Fruit fly (Drosophila melanogaster): ENCODE data around the gene tap.

The tap gene

DNA sequence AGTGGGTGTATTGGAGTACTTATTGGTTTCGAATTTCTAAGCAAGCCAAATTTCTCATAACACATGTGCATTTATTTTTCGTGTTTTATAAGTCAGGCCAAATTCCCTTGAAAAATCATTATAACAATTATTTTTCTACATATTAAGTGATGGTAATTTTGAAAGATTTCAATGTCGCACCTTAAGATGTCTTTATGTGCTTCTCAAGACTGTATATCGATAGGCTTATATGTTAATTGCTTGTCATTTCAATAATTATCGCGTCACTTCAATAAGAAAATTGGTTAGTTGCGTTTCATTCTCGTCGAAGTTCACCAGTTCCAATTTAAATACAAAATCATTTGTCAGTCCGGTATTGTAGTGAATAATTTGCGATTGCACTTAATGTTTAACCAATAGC is 8.0 kb upstream of the tap start, which contains the start of gene CG7692:
TSS of gene CG7692 (plus strand) at position 301 of the 400 bp plus-strand sequence.
- TF ChIP-seq Myc (optimal IDR thresholded peaks at IDR 0.05), result no peak
- TF ChIP-seq psq (optimal IDR thresholded peaks at IDR 0.05), result no peak
- no peak for TF ChIP-seq insv (optimal IDR thresholded peaks at IDR 0.05)
- TF ChIP-seq Sin3A (optimal IDR thresholded peaks at IDR 0.05), result no peak
- TF ChIP-seq ttk (optimal IDR thresholded peaks at IDR 0.05), result no peak
- TF ChIP-seq h (optimal IDR thresholded peaks at IDR 0.05), result no peak

DNA sequence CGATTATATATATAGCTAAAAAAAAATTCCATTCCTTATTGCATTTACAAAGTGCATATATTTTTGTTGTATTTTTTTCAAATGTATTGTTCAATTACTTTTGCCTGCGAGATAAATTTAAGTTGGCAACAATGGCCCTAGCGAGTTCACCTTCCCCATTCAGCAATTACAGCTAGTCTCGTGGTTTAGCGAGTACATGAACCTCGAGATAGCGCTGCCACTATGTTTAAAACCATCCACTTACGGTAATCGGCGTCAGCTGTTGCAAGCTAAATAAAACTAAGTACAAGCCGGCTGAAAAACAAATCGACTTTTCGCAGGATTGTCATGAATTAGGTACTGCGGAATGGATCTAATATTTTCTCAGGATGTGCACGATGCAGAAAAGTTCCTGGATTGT is 6.7 kb upstream of the tap start:
- TF ChIP-seq Myc (optimal IDR thresholded peaks at IDR 0.05), result no peak
- no peak for TF ChIP-seq psq (optimal IDR thresholded peaks at IDR 0.05)
- no peak for TF ChIP-seq Sin3A (optimal IDR thresholded peaks at IDR 0.05)
- no peak for TF ChIP-seq h (optimal IDR thresholded peaks at IDR 0.05)
- TF ChIP-seq ttk (optimal IDR thresholded peaks at IDR 0.05), result no peak
- TF ChIP-seq insv (optimal IDR thresholded peaks at IDR 0.05), result no peak

DNA sequence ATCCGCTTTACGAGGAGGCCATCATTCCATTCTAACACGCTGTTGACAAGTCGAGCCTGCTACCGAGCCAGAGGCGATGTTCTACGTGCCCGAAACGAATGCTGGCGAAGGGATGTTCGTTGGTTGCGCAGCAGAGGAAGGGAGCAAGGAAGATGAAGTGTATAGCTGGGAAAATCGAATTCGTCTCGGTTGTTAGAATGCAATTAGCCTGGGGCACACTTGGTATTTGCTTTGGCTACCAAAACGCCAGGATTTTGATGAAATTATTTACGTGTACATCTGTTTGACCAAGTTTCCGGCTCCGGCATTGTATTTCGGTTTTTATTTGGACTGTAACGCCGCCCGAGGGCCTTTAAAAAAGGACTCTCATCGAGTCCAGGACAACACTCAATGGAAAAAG is 2.1 kb upstream of the tap start:
- TF ChIP-seq Sin3A (optimal IDR thresholded peaks at IDR 0.05) (no peak), ttk (optimal IDR thresholded peaks at IDR 0.05) (no peak), h (optimal IDR thresholded peaks at IDR 0.05) (no peak), insv (optimal IDR thresholded peaks at IDR 0.05) (no peak), psq (optimal IDR thresholded peaks at IDR 0.05) (no peak), Myc (optimal IDR thresholded peaks at IDR 0.05) (no peak)

DNA sequence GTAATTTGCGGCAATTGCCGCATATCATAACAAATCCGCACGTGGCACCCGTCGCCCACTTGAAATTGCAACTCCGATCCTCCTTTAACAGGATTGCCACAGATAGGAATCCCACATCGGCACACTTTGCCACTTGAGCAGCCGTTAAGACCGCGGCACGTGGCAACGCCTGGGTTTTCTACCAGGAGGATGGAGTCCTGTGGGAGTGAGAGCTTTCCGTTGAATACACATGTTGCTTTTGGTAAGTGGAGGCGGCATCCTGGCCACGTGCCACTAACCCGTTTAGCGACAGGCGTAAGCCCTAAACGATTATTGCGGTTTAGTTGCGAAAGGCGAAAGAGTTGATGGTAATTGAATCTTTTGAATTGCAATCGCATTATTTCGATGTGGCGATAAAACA is 992 bp upstream of the tap start:
- TF ChIP-seq psq (optimal IDR thresholded peaks at IDR 0.05) (no peak), Sin3A (optimal IDR thresholded peaks at IDR 0.05) (no peak), h (optimal IDR thresholded peaks at IDR 0.05) (no peak), insv (optimal IDR thresholded peaks at IDR 0.05) (no peak), Myc (optimal IDR thresholded peaks at IDR 0.05) (no peak), ttk (optimal IDR thresholded peaks at IDR 0.05) (no peak)

DNA sequence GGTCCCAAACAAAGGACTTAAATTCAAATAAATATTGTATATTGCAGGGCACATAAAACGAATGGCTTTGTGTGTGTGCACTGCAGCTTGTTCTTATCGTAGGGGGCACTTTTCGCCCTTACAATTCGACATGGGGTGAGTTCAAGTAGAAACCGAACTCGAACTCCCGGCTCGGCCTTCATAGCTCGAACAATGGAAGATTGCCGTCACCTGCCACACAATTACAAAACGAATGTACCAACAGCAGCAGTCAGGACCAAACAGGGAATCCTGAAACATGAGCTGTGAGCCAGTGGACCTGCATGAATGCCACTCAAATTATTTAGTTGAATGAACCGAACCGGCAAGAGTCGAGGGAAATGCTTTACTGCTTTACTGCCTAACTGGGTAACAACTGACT is 2.4 kb downstream of the tap start:
- no peak for TF ChIP-seq h (optimal IDR thresholded peaks at IDR 0.05)
- no peak for TF ChIP-seq psq (optimal IDR thresholded peaks at IDR 0.05)
- TF ChIP-seq Myc (optimal IDR thresholded peaks at IDR 0.05), result no peak
- TF ChIP-seq Sin3A (optimal IDR thresholded peaks at IDR 0.05), result no peak
- no peak for TF ChIP-seq ttk (optimal IDR thresholded peaks at IDR 0.05)
- no peak for TF ChIP-seq insv (optimal IDR thresholded peaks at IDR 0.05)

DNA sequence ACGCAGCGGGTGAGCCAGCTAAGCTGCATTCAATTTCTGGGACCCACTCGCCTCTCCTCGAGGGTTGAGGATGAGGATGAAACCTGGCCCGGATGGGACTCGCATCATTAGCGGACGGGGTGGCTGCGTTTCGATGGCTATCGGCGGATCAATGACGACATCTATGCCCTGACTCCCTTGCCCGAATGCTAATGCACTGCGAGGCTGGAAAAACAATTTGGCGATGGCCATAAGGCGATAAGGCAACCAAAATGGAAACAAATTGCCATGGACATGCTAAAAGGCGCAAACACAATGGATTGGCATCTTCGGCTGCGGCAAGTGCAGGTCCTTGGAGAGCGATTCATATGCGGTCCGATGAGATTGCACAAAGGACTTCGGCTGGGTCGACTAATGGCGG is 3.5 kb downstream of the tap start:
- TF ChIP-seq Myc (optimal IDR thresholded peaks at IDR 0.05) (no peak), insv (optimal IDR thresholded peaks at IDR 0.05) (no peak), h (optimal IDR thresholded peaks at IDR 0.05) (no peak), Sin3A (optimal IDR thresholded peaks at IDR 0.05) (no peak), ttk (optimal IDR thresholded peaks at IDR 0.05) (no peak), psq (optimal IDR thresholded peaks at IDR 0.05) (no peak)

DNA sequence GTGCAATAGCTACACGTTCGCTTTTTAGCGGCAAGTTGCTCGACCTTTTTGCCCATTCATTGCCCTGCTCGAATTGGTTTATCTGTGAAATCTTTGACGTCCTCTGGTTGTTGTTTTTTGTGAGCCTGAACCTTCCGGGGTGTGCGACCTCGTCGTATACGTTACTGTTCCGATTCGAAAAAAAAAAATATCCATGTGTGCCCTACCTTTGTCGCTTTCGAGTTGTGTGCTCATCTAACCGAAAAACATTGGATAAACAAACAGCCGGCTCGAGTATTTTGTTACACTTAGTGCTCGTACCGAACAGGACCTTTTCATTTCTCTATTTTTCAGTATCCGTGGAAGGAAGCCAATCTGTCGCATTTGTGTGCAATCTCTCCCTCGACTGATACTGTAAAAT is 4.5 kb downstream of the tap start:
- TF ChIP-seq Sin3A (optimal IDR thresholded peaks at IDR 0.05) (no peak), insv (optimal IDR thresholded peaks at IDR 0.05) (no peak), h (optimal IDR thresholded peaks at IDR 0.05) (no peak), psq (optimal IDR thresholded peaks at IDR 0.05) (no peak), Myc (optimal IDR thresholded peaks at IDR 0.05) (no peak), ttk (optimal IDR thresholded peaks at IDR 0.05) (no peak)

DNA sequence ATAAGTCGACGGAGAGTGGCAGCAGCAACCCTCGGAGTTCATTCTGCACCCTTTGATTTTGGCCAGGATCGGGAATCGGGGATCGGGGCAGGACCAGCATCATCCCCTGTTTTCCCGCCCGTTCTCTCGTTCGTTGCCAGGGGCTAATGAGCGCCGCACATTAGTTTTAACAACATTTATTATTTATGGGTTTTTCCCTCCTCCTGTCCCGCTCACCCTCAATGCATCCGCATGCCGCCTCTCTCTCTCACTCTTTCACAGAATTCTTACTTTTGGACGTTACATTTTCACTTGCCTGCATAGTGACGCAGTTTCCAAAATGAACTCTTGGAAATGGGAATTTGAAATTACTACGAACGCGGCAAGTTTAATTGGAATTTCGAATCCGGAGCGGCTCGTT is 7.5 kb downstream of the tap start:
- no peak for TF ChIP-seq h (optimal IDR thresholded peaks at IDR 0.05)

DNA sequence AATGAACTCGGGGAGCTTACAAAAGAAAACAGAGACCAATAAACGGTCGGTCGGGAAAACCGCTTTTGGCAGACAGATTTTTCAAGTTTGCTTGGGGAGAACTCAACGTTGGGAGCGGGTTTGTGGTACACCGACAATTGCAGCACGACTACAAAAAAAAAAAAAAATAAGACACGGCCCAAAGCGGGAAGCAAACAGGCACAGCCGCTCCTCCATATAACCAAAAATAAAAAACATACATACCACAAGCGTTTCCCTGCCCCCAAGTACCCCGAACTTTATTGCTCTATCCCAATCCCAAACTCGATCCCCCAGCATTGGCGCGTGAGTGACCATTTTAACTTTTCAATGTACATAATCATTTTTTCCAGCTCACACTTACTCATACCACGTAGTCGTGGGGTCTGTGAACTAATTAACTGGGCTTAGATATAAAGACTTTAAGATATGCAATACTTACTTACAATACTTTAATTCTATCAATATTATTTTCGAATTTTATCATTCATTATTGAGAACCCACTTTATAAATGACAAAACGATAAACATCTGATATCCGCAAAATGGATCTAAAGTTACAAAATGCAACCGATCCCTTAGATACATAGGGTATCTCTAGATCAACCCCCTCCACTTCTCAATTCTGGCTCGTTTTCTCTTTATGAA is 15.6 kb downstream of the tap start:
- TF ChIP-seq ttk (optimal IDR thresholded peaks at IDR 0.05) (no peak), insv (optimal IDR thresholded peaks at IDR 0.05) (no peak), Myc (optimal IDR thresholded peaks at IDR 0.05) (no peak), h (optimal IDR thresholded peaks at IDR 0.05) (no peak), Sin3A (optimal IDR thresholded peaks at IDR 0.05) (no peak), psq (optimal IDR thresholded peaks at IDR 0.05) (no peak)

- TF ChIP-seq h (optimal IDR thresholded peaks at IDR 0.05) (no peak), ttk (optimal IDR thresholded peaks at IDR 0.05) (no peak), Sin3A (optimal IDR thresholded peaks at IDR 0.05) (no peak), Myc (optimal IDR thresholded peaks at IDR 0.05) (no peak), insv (optimal IDR thresholded peaks at IDR 0.05) (no peak), psq (optimal IDR thresholded peaks at IDR 0.05) (no peak)
These were observed 19.8 kb downstream of the tap start, which contains the start of gene Cad74A for dm6 chr3L:17379311-17379710. TSS of gene Cad74A (minus strand) at chr3L:17379530.

- TF ChIP-seq insv (optimal IDR thresholded peaks at IDR 0.05) (no peak), ttk (optimal IDR thresholded peaks at IDR 0.05) (no peak), Myc (optimal IDR thresholded peaks at IDR 0.05) (no peak), h (optimal IDR thresholded peaks at IDR 0.05) (no peak), Sin3A (optimal IDR thresholded peaks at IDR 0.05) (no peak), psq (optimal IDR thresholded peaks at IDR 0.05) (no peak)
These were observed 22.5 kb downstream of the tap start for dm6 chr3L:17381990-17382389.

DNA sequence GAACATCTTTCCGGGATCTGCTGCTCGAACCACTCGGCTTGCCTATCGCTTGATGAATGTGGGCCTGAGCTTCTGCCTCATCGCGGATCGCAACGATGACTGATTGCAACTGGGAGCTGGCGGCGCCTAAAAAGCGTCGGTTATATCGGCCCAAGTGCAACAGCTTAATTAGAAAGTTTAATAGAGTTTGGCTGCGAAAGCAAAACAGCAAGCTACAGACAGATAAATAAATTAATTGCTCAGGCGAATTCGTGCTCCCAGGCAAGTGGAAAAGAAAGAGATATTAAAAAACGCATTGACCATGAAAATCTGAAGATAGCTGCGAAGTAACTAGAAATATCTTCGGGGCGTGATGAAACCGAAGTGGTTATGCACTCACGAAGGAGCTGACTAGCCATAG is 23.1 kb downstream of the tap start, which contains the start of gene CG13728:
TSS of gene CG13728 (minus strand) at position 101 of the 400 bp plus-strand sequence.
- TF ChIP-seq h (optimal IDR thresholded peaks at IDR 0.05) (no peak), insv (optimal IDR thresholded peaks at IDR 0.05) (no peak), Myc (optimal IDR thresholded peaks at IDR 0.05) (no peak), ttk (optimal IDR thresholded peaks at IDR 0.05) (no peak), psq (optimal IDR thresholded peaks at IDR 0.05) (no peak), Sin3A (optimal IDR thresholded peaks at IDR 0.05) (no peak)

DNA sequence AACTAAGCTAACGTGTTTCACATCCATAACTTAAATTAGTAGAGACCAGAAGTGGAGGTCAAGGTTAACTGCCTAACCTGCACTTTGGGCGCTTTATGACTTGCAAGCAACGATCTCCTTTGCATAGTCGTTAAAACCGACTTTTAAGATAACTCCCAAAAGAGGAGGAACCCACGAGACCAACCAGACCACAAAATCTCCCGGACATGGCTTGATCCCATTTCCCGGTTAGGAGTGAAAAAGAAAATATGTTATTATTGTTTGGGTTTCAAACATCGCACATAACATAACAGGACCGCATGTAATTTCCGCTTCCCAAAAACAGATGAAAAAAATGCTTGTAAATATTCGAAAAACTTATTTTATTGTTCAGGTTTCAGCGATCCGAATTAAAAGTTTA is 23.8 kb downstream of the tap start:
- no peak for TF ChIP-seq ttk (optimal IDR thresholded peaks at IDR 0.05)
